Fruit fly (Drosophila melanogaster) whole organism, wandering third instar larva: Measurements from ENCODE around the gene Tdg.

ENCODE experiments used
- HLH106 ChIP-seq: fragments of 200-800 bp; optimal IDR thresholded peaks from 3 replicates; lab custom pipeline; 2019; ENCODE audit warnings: missing biosample characterization, mild to moderate bottlenecking, missing genetic modification characterization, moderate library complexity
- h ChIP-seq: fragments of 200-800 bp; sonication (Bioruptor generic); optimal IDR thresholded peaks from 3 replicates; lab custom pipeline; 2016; ENCODE audit warnings: missing biosample characterization, mild to moderate bottlenecking, missing genetic modification characterization
- jim ChIP-seq: fragments of 175-275, 200-325 bp; sonication (Bioruptor generic); optimal IDR thresholded peaks from 2 replicates; lab custom pipeline; 2016; ENCODE audit warnings: missing biosample characterization, mild to moderate bottlenecking, missing genetic modification characterization
- tai ChIP-seq: sonication (Bioruptor generic); optimal IDR thresholded peaks from 2 replicates; lab custom pipeline; 2016; ENCODE audit warnings: missing biosample characterization, missing genetic modification characterization

DNA sequence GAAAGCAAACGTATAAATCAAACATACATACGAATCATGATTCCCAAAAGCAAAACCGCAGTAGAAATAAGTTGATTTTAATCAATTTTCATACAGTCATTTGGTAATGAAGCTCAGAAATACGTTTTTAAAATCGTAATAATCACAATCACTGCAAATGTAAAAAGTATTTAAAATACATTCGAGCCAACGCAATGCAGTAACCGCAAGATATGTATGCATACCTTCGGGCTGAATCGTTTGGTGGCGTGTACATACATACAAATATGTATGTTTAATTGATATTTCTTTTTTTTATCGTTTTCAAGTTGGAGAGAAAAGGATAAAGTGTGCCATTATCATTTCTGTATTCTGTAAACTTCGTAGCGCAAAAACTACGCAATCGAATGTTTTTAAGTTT, 67.5 kb downstream of the Tdg start:
- no peak for TF ChIP-seq jim (GFP tag; lab: Kevin White, UChicago)
- no peak for TF ChIP-seq tai (GFP tag; lab: Kevin White, UChicago)
- TF ChIP-seq HLH106, result no peak
- no peak for TF ChIP-seq h (GFP tag; lab: Kevin White, UChicago)
